Worm (Caenorhabditis elegans) whole organism, dauer: ENCODE results near the gene F54E2.2.

Experiments
- unc-62 ChIP-seq: sonication (generic microtip); optimal IDR thresholded peaks from 2 replicates; lab custom pipeline; 2017; ENCODE audit warnings: missing biosample characterization, missing genetic modification reagents, missing genetic modification characterization

F54E2.2 gene

ce11 chrV:2800676-2801075 lies 4.6 kb downstream of the F54E2.2 start:
- no peak for TF ChIP-seq unc-62 (GFP tag; lab: Kevin White, UChicago)

ce11 chrV:2801955-2802354 lies 5.9 kb downstream of the F54E2.2 start:
- no peak for TF ChIP-seq unc-62 (GFP tag; lab: Kevin White, UChicago)

- no peak for TF ChIP-seq unc-62 (GFP tag; lab: Kevin White, UChicago)
Observed at ce11 chrV:2803258-2803657, 7.2 kb downstream of the F54E2.2 start.

ce11 chrV:2807760-2808159 lies 11.7 kb downstream of the F54E2.2 start, which contains the start of gene ketn-1:
Gene ketn-1, minus strand, starts transcription at chrV:2807860.
- no peak for TF ChIP-seq unc-62 (GFP tag; lab: Kevin White, UChicago)

ce11 chrV:2809443-2809842 lies 13.3 kb downstream of the F54E2.2 start:
- TF ChIP-seq unc-62 (GFP tag; lab: Kevin White, UChicago): no peak

- no peak for TF ChIP-seq unc-62 (GFP tag; lab: Kevin White, UChicago)
Observed at ce11 chrV:2810164-2810563, 14.1 kb downstream of the F54E2.2 start, which contains the start of gene F54E2.1. Gene F54E2.1, plus strand, starts transcription at chrV:2810398.

ce11 chrV:2813856-2814255 lies 17.8 kb downstream of the F54E2.2 start, which contains the start of gene F54E2.9:
Gene F54E2.9, minus strand, starts transcription at chrV:2813987.
- no peak for TF ChIP-seq unc-62 (GFP tag; lab: Kevin White, UChicago)

ce11 chrV:2815956-2816355 lies 19.9 kb downstream of the F54E2.2 start, which contains the start of gene F54E2.5:
Gene F54E2.5, minus strand, starts transcription at chrV:2816056.
- TF ChIP-seq unc-62 (GFP tag; lab: Kevin White, UChicago): no peak

ce11 chrV:2818117-2818516 lies 22.0 kb downstream of the F54E2.2 start, which contains the start of gene srt-34:
Gene srt-34, minus strand, starts transcription at chrV:2818217.
- TF ChIP-seq unc-62 (GFP tag; lab: Kevin White, UChicago): no peak

- no peak for TF ChIP-seq unc-62 (GFP tag; lab: Kevin White, UChicago)
Observed at ce11 chrV:2821618-2822272, 25.6 kb downstream of the F54E2.2 start, which contains the start of gene srh-36. Gene srh-36, minus strand, starts transcription at chrV:2821668.

ce11 chrV:2825978-2826377 lies 29.9 kb downstream of the F54E2.2 start:
- no peak for TF ChIP-seq unc-62 (GFP tag; lab: Kevin White, UChicago)

ce11 chrV:2826815-2827214 lies 30.7 kb downstream of the F54E2.2 start, which contains the start of gene T03D3.5:
Gene T03D3.5, minus strand, starts transcription at chrV:2826835.
- no peak for TF ChIP-seq unc-62 (GFP tag; lab: Kevin White, UChicago)

ce11 chrV:2830817-2831216 lies 34.7 kb downstream of the F54E2.2 start, which contains the start of gene srw-2:
Gene srw-2, plus strand, starts transcription at chrV:2830878.
- TF ChIP-seq unc-62 (GFP tag; lab: Kevin White, UChicago): no peak

ce11 chrV:2832666-2833065 lies 36.6 kb downstream of the F54E2.2 start, which contains the start of gene srj-50:
Gene srj-50, plus strand, starts transcription at chrV:2832966.
- TF ChIP-seq unc-62 (GFP tag; lab: Kevin White, UChicago): no peak

- no peak for TF ChIP-seq unc-62 (GFP tag; lab: Kevin White, UChicago)
Observed at ce11 chrV:2836501-2836900, 40.4 kb downstream of the F54E2.2 start, which contains the start of gene srj-45. Gene srj-45, minus strand, starts transcription at chrV:2836601.

- TF ChIP-seq unc-62 (GFP tag; lab: Kevin White, UChicago): no peak
Observed at ce11 chrV:2845771-2846170, 49.7 kb downstream of the F54E2.2 start, which contains the start of gene srj-44. Gene srj-44, minus strand, starts transcription at chrV:2845871.
